Worm (Caenorhabditis elegans) whole organism, early embryonic: ENCODE data around the gene apx-1.

Experiments used
- ama-1 ChIP-seq: fragments of 150-350 bp; optimal IDR thresholded peaks from 2 replicates; lab custom pipeline; 2014
- ceh-13 ChIP-seq: fragments of 200-800 bp; sonication (Bioruptor generic); optimal IDR thresholded peaks from 2 replicates; lab custom pipeline; 2018; ENCODE audit warnings: mild to moderate bottlenecking, missing genetic modification characterization, missing compliant biosample characterization
- ets-7 ChIP-seq: sonication (generic microtip); optimal IDR thresholded peaks from 2 replicates; lab custom pipeline; 2016; ENCODE audit warnings: missing genotype, missing genetic modification characterization, missing compliant biosample characterization
- flt-1 ChIP-seq: fragments of 200-800 bp; sonication (Bioruptor generic); IDR thresholded peaks from 2 replicates; pipeline ENCODE4 v1.3.6; 2022; ENCODE audit warnings: missing genetic modification characterization, missing compliant biosample characterization
- hmg-4 ChIP-seq: fragments of 200-800 bp; sonication (Bioruptor generic); optimal IDR thresholded peaks from 2 replicates; lab custom pipeline; 2018; ENCODE audit warnings: mild to moderate bottlenecking, missing genetic modification characterization, missing compliant biosample characterization
- hnd-1 ChIP-seq: sonication (generic microtip); optimal IDR thresholded peaks from 2 replicates; lab custom pipeline; 2016; ENCODE audit warnings: missing genetic modification characterization, missing compliant biosample characterization
- pes-1 ChIP-seq: fragments of 200-800 bp; sonication (Bioruptor generic); IDR thresholded peaks from 2 replicates; pipeline ENCODE4 v1.3.6; 2022; ENCODE audit warnings: missing genetic modification reagents, missing genetic modification characterization, missing compliant biosample characterization
- scrt-1 ChIP-seq: fragments of 200-800 bp; sonication (Bioruptor generic); IDR thresholded peaks from 2 replicates; pipeline ENCODE4 v1.3.6; 2022; ENCODE audit warnings: missing genetic modification characterization, missing compliant biosample characterization
- tbx-37 ChIP-seq: fragments of 200-800 bp; sonication (Bioruptor generic); conservative IDR thresholded peaks from 2 replicates; pipeline ENCODE4 v1.3.6; 2022; ENCODE audit warnings: missing genetic modification reagents, missing genetic modification characterization, missing compliant biosample characterization

DNA sequence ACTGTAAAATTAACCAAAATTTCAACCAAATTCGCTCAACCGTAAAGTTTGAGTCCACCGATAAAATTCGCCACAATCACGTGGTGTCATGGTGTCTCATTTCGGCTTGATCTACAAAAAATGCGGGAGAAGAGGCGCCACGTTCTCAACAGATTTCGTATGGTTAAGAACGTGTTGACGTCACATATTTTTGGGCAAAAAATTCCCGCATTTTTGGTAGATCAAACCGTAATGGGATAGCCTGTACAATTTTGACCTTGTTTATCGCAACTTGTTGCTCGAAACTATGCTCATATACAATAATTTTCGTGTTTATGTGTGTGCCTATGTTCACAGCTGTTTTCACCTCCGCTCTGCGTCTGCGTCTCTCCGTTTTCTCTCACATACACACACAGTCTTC is 1.1 kb upstream of the apx-1 start:
- TF ChIP-seq flt-1 (GFP tag; lab: Robert Waterston, UW) (no peak), scrt-1 (GFP tag; lab: Robert Waterston, UW) (no peak), tbx-37 (GFP tag; lab: Robert Waterston, UW) (no peak), ama-1 (no peak), ets-7 (tag; lab: Kevin White, UChicago) (no peak), ceh-13 (GFP tag; lab: Kevin White, UChicago) (no peak), pes-1 (GFP tag; lab: Robert Waterston, UW) (no peak), hmg-4 (GFP tag; lab: Kevin White, UChicago) (no peak), hnd-1 (tag; lab: Kevin White, UChicago) (no peak)
